Worm (Caenorhabditis elegans) whole organism, L4 larva: Measurements from ENCODE around the gene pat-9.
"Not testable (repeated sequence)": the region's sequence is repeated elsewhere in the genome, so short reads cannot be mapped to it uniquely, and the experiment has no call there.

Experiments used
- fkh-10 ChIP-seq: fragments of 150-350 bp; optimal IDR thresholded peaks from 2 replicates; lab custom pipeline; 2014; ENCODE audit warnings: missing biosample characterization, missing genetic modification reagents, missing genetic modification characterization
- lin-15B ChIP-seq: fragments of 150-350 bp; sonication (generic microtip); optimal IDR thresholded peaks from 3 replicates; lab custom pipeline; 2014; ENCODE audit warnings: missing biosample characterization, missing genetic modification characterization
- nhr-76 ChIP-seq: fragments of 150-350 bp; optimal IDR thresholded peaks from 2 replicates; lab custom pipeline; 2014; ENCODE audit warnings: missing biosample characterization, missing genetic modification characterization
- sdz-12 ChIP-seq: fragments of 200-800 bp; sonication (Bioruptor generic); optimal IDR thresholded peaks from 2 replicates; lab custom pipeline; 2018; ENCODE audit warnings: mild to moderate bottlenecking, missing genetic modification characterization, missing compliant biosample characterization
- snpc-1.2 ChIP-seq: fragments of 200-800 bp; sonication (Bioruptor generic); IDR thresholded peaks from 2 replicates; pipeline ENCODE4 v1.3.6; 2022; ENCODE audit warnings: missing genetic modification reagents, missing genetic modification characterization, missing compliant biosample characterization
- unc-130 ChIP-seq: sonication (generic microtip); optimal IDR thresholded peaks from 2 replicates; lab custom pipeline; 2016; ENCODE audit warnings: missing genetic modification reagents, missing genetic modification characterization, missing compliant biosample characterization

DNA sequence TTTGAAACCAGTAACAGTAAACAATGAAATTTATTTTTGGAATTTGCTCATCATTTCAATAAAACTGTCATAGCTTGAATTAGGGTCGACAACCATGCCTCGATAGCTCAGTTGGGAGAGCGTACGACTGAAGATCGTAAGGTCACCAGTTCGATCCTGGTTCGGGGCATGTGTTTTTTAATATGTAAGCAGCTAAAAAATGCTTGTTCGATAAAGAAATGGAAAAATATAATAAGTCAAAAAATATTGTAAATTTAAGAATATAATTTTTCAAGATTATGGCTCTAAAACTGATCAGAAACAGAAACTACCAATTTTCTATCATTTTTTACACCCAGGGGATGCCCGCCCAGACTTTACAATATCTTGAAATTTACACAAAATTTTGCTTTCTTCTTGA lies 12.9 kb upstream of the pat-9 start:
- TF ChIP-seq snpc-1.2 (GFP tag; lab: Robert Waterston, UW); fkh-10 (GFP tag; lab: Kevin White, UChicago); nhr-76 (tag; lab: Kevin White, UChicago); lin-15B (tag; lab: Kevin White, UChicago); unc-130 (GFP tag; lab: Kevin White, UChicago); sdz-12 (GFP tag; lab: Kevin White, UChicago): not testable (repeated sequence)
